Fruit fly (Drosophila melanogaster): Measurements from ENCODE around the gene CG42637.

CG42637 gene

DNA sequence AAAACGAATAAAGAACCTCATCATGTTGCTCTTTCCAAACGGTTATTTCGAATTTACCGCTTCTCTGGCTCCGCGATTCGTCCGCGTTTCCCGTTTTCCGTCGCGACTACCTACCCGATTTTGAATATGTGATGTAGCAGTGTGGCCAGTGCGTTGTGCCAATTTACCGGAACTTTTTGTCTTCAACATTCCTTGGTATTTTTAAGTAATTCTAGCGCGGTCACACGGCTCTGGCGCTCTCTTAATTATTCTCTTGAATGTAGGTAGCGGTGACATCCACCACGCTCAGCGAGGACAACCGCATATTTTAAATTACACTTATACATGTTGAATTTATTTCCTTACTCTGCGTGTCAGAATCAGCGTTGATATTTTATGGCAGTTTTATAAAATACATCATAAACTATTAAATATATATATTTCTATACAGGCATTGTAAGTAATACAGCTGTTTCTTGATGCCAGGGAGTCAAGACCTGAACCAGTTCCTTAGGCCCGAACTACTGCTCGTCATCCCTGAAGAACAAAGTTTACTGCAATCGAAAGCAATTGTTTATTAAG lies at the start of gene CG42637, which contains the start of the genes Gyc76C and SREBP:
TSS of gene CG42637 (minus strand) at position 132 of the 561 bp plus-strand sequence.
TSS of gene Gyc76C (minus strand) at position 132 of the 561 bp plus-strand sequence.
TSS of gene SREBP (plus strand) at position 498 of the 561 bp plus-strand sequence.
- no peak for TF ChIP-seq Spps (tag; optimal IDR thresholded peaks at IDR 0.05)
- no peak for TF ChIP-seq Fer3 (tag; optimal IDR thresholded peaks at IDR 0.05)
- TF ChIP-seq CG15269 (tag; optimal IDR thresholded peaks at IDR 0.05): no peak
- no peak for TF ChIP-seq Atf3 (GFP tag; optimal IDR thresholded peaks at IDR 0.05)
- TF ChIP-seq CG34376 (GFP tag; optimal IDR thresholded peaks at IDR 0.05): peak; percentile 19
- 0 out of 3 replicates have a peak, but pooled peaks have one; percentile 6 for TF ChIP-seq mld (GFP tag; IDR thresholded peaks at IDR 0.05; ENCODE audit: partially characterized antibody)
- peak; percentile 100 for TF ChIP-seq CG15514 (GFP tag; optimal IDR thresholded peaks at IDR 0.05)
- no peak for TF ChIP-seq gsb (GFP tag; IDR thresholded peaks at IDR 0.05)
- TF ChIP-seq Optix (GFP tag; IDR thresholded peaks at IDR 0.05): no peak
- no peak for TF ChIP-seq org-1 (GFP tag; optimal IDR thresholded peaks at IDR 0.05)
- TF ChIP-seq CG2129 (GFP tag; IDR thresholded peaks at IDR 0.05; ENCODE audit: partially characterized antibody): no peak
- no peak for TF ChIP-seq CG15696 (tag; optimal IDR thresholded peaks at IDR 0.05)
- TF ChIP-seq Nf-YB (GFP tag; optimal IDR thresholded peaks at IDR 0.05): no peak
- TF ChIP-seq Doc3 (GFP tag; IDR thresholded peaks at IDR 0.05; ENCODE audit: partially characterized antibody): no peak
- TF ChIP-seq crol (GFP tag; IDR thresholded peaks at IDR 0.05): no peak
- no peak for TF ChIP-seq luna (GFP tag; optimal IDR thresholded peaks at IDR 0.05)
- no peak for TF ChIP-seq cato (GFP tag; optimal IDR thresholded peaks at IDR 0.05; ENCODE audit: borderline replicate concordance)
- no peak for TF ChIP-seq croc (GFP tag; conservative IDR thresholded peaks at IDR 0.05)
- no peak for TF ChIP-seq tap (tag; optimal IDR thresholded peaks at IDR 0.05)
- TF ChIP-seq CG32767 (GFP tag; IDR thresholded peaks at IDR 0.05): no peak
- TF ChIP-seq Mes4 (GFP tag; optimal IDR thresholded peaks at IDR 0.05): no peak
- no peak for TF ChIP-seq CG3995 (GFP tag; optimal IDR thresholded peaks at IDR 0.05)
- TF ChIP-seq CG2875 (GFP tag; optimal IDR thresholded peaks at IDR 0.05): no peak
- no peak for TF ChIP-seq NC2β (GFP tag; optimal IDR thresholded peaks at IDR 0.05)
- peak; percentile 100 for TF ChIP-seq CG3163 (GFP tag; optimal IDR thresholded peaks at IDR 0.05)
- TF ChIP-seq sens-2 (GFP tag; IDR thresholded peaks at IDR 0.05): no peak
- no peak for TF ChIP-seq CG3281 (GFP tag; optimal IDR thresholded peaks at IDR 0.05)
- TF ChIP-seq lbe (GFP tag; optimal IDR thresholded peaks at IDR 0.05): peak; percentile 47
- no peak for TF ChIP-seq Ssrp (tag; optimal IDR thresholded peaks at IDR 0.05)
- no peak for TF ChIP-seq CG9876 (GFP tag; optimal IDR thresholded peaks at IDR 0.05)
- TF ChIP-seq emc (GFP tag; optimal IDR thresholded peaks at IDR 0.05): no peak
- TF ChIP-seq CG10565 (GFP tag; optimal IDR thresholded peaks at IDR 0.05): no peak
- TF ChIP-seq CG6272 (GFP tag; IDR thresholded peaks at IDR 0.05): no peak
- 0 out of 3 replicates have a peak, but pooled peaks have one; percentile 29 for TF ChIP-seq CG11456 (GFP tag; IDR thresholded peaks at IDR 0.05)
- no peak for TF ChIP-seq CG4328 (GFP tag; optimal IDR thresholded peaks at IDR 0.05)
- TF ChIP-seq fu2 (GFP tag; optimal IDR thresholded peaks at IDR 0.05): no peak
- no peak for TF ChIP-seq CG7271 (tag; optimal IDR thresholded peaks at IDR 0.05)
- TF ChIP-seq shn (GFP tag; optimal IDR thresholded peaks at IDR 0.05): no peak
- peak; percentile 47; the same call in 1 of the 2 replicates for TF ChIP-seq Rfx (GFP tag; IDR thresholded peaks at IDR 0.05)
- TF ChIP-seq Trl (optimal IDR thresholded peaks at IDR 0.05): peak; percentile 63 to 66
- no peak for TF ChIP-seq Trl (GFP tag; optimal IDR thresholded peaks at IDR 0.05)
- no peak for TF ChIP-seq Awh (GFP tag; IDR thresholded peaks at IDR 0.05)
- no peak for TF ChIP-seq z (GFP tag; IDR thresholded peaks at IDR 0.05)
- TF ChIP-seq insv (GFP tag; optimal IDR thresholded peaks at IDR 0.05): peak in 1 of 2 experiments; percentile 21
- TF ChIP-seq Camta (GFP tag; optimal IDR thresholded peaks at IDR 0.05): no peak
- no peak for TF ChIP-seq Hr3 (GFP tag; optimal IDR thresholded peaks at IDR 0.05)
- TF ChIP-seq her (GFP tag; optimal IDR thresholded peaks at IDR 0.05): peak; percentile 13
- TF ChIP-seq Fer1 (GFP tag; optimal IDR thresholded peaks at IDR 0.05): no peak
- TF ChIP-seq CG2120 (GFP tag; optimal IDR thresholded peaks at IDR 0.05): no peak
- TF ChIP-seq otp (GFP tag; IDR thresholded peaks at IDR 0.05): no peak
- TF ChIP-seq CG7987 (GFP tag; optimal IDR thresholded peaks at IDR 0.05): peak; percentile 7
- TF ChIP-seq Hr39 (optimal IDR thresholded peaks at IDR 0.05): no peak
